Fruit fly (Drosophila melanogaster) whole organism, adult: ENCODE measurements around the gene Orct.

ENCODE experiments used
- CG12768 ChIP-seq: fragments of 200-800 bp; sonication (Bioruptor generic); optimal IDR thresholded peaks from 2 replicates; lab custom pipeline; 2017; ENCODE audit warnings: missing biosample characterization, missing genetic modification characterization, mild to moderate bottlenecking, moderate library complexity, missing genetic modification reagents
- CG7101 ChIP-seq: fragments of 200-800 bp; sonication (Bioruptor generic); optimal IDR thresholded peaks from 2 replicates; lab custom pipeline; 2018; ENCODE audit warnings: missing biosample characterization, mild to moderate bottlenecking, missing genetic modification characterization, moderate library complexity
- tj ChIP-seq: fragments of 200-800 bp; sonication (Bioruptor generic); optimal IDR thresholded peaks from 3 replicates; lab custom pipeline; 2017; ENCODE audit warnings: missing biosample characterization, mild to moderate bottlenecking, missing genetic modification characterization, moderate library complexity

dm6 chr3R:24320342-24320711, 44.3 kb downstream of the Orct start:
- no peak for TF ChIP-seq tj (GFP tag; lab: Kevin White, UChicago)
- peak; percentile 5 for TF ChIP-seq CG12768 (GFP tag; lab: Kevin White, UChicago)
- TF ChIP-seq CG7101 (tag; lab: Kevin White, UChicago): no peak
